Worm (Caenorhabditis elegans) whole organism, young adult: ENCODE results near the gene F41G3.6.
A peak's percentile ranks its signal among the peaks of the same experiment; 100 is the strongest.

Experiments used
- B0035.1 ChIP-seq: sonication (generic microtip); optimal IDR thresholded peaks from 2 replicates; lab custom pipeline; 2016; ENCODE audit warnings: missing genetic modification characterization, mild to moderate bottlenecking, missing compliant biosample characterization, missing genotype, missing genetic modification reagents
- B0261.1 ChIP-seq: sonication (generic microtip); optimal IDR thresholded peaks from 2 replicates; lab custom pipeline; 2016; ENCODE audit warnings: mild to moderate bottlenecking, missing genetic modification characterization, moderate library complexity, missing compliant biosample characterization
- B0336.3 ChIP-seq: fragments of 200-800 bp; sonication (Bioruptor generic); IDR thresholded peaks from 2 replicates; pipeline ENCODE4 v1.3.6; 2022; ENCODE audit warnings: missing genetic modification characterization, missing compliant biosample characterization
- F52B5.7 ChIP-seq: sonication (generic microtip); optimal IDR thresholded peaks from 2 replicates; lab custom pipeline; 2016; ENCODE audit warnings: mild to moderate bottlenecking, missing genetic modification characterization, missing compliant biosample characterization
- F57A8.1 ChIP-seq: fragments of 200-800 bp; sonication (Bioruptor generic); optimal IDR thresholded peaks from 2 replicates; lab custom pipeline; 2018; ENCODE audit warnings: mild to moderate bottlenecking, missing genetic modification characterization, moderate library complexity, missing compliant biosample characterization
- F57C9.4 ChIP-seq: sonication (generic microtip); optimal IDR thresholded peaks from 2 replicates; lab custom pipeline; 2017; ENCODE audit warnings: mild to moderate bottlenecking, missing genetic modification characterization, missing compliant biosample characterization
- K12H6.12 ChIP-seq: fragments of 200-800 bp; sonication (Bioruptor generic); optimal IDR thresholded peaks from 2 replicates; lab custom pipeline; 2018; ENCODE audit warnings: mild to moderate bottlenecking, missing genetic modification characterization, missing compliant biosample characterization
- Y53G8AR.9 ChIP-seq: fragments of 200-800 bp; sonication (Bioruptor generic); conservative IDR thresholded peaks from 2 replicates; pipeline ENCODE4 v1.3.6; 2022; ENCODE audit warnings: missing genetic modification reagents, missing genetic modification characterization, missing compliant biosample characterization
- aptf-3 ChIP-seq: fragments of 200-800 bp; sonication (Bioruptor generic); IDR thresholded peaks from 2 replicates; pipeline ENCODE4 v1.3.6; 2022; ENCODE audit warnings: missing genetic modification characterization, missing compliant biosample characterization
- atf-7 ChIP-seq: sonication (generic microtip); optimal IDR thresholded peaks from 2 replicates; lab custom pipeline; 2017; ENCODE audit warnings: mild to moderate bottlenecking, missing genetic modification characterization, missing compliant biosample characterization
- ccch-3 ChIP-seq: fragments of 200-800 bp; sonication (Bioruptor generic); optimal IDR thresholded peaks from 2 replicates; lab custom pipeline; 2018; ENCODE audit warnings: mild to moderate bottlenecking, missing genetic modification characterization, missing compliant biosample characterization
- ceh-40 ChIP-seq: fragments of 200-800 bp; sonication (Bioruptor generic); IDR thresholded peaks from 2 replicates; pipeline ENCODE4 v1.3.6; 2022; ENCODE audit warnings: missing genetic modification characterization, missing compliant biosample characterization
- ceh-91 ChIP-seq: fragments of 200-800 bp; sonication (Bioruptor generic); IDR thresholded peaks from 2 replicates; pipeline ENCODE4 v1.3.6; 2022; ENCODE audit warnings: missing genetic modification reagents, missing genetic modification characterization, missing compliant biosample characterization
- chd-7 ChIP-seq: sonication (generic microtip); optimal IDR thresholded peaks from 2 replicates; lab custom pipeline; 2016; ENCODE audit warnings: mild to moderate bottlenecking, missing genetic modification characterization, moderate library complexity, missing compliant biosample characterization
- dpff-1 ChIP-seq: sonication (generic microtip); optimal IDR thresholded peaks from 2 replicates; lab custom pipeline; 2017; ENCODE audit warnings: mild to moderate bottlenecking, missing genetic modification characterization, missing compliant biosample characterization
- fkh-3 ChIP-seq: sonication (generic microtip); optimal IDR thresholded peaks from 2 replicates; lab custom pipeline; 2016; ENCODE audit warnings: mild to moderate bottlenecking, missing genetic modification characterization, missing compliant biosample characterization
- hmg-1.2 ChIP-seq: fragments of 200-800 bp; sonication (Bioruptor generic); IDR thresholded peaks from 2 replicates; pipeline ENCODE4 v1.3.6; 2022; ENCODE audit warnings: missing genetic modification reagents, missing genetic modification characterization, missing compliant biosample characterization
- lag-1 ChIP-seq: fragments of 200-800 bp; sonication (Bioruptor generic); IDR thresholded peaks from 2 replicates; pipeline ENCODE4 v1.3.6; 2022; ENCODE audit warnings: missing genetic modification reagents, missing genetic modification characterization, missing compliant biosample characterization
- let-607 ChIP-seq, 2 experiments: fragments of 200-800 bp in 1 of 2; sonication (Bioruptor generic) in 1 of 2; sonication (generic microtip) in 1 of 2; optimal IDR thresholded peaks; 2 replicates each; lab custom pipeline; 2016 to 2018; ENCODE audit warnings: mild to moderate bottlenecking in 2 of 2, missing compliant biosample characterization in 2 of 2, missing genetic modification characterization in 2 of 2, moderate library complexity in 2 of 2, missing genotype in 1 of 2
- lin-26 ChIP-seq: fragments of 200-800 bp; sonication (Bioruptor generic); IDR thresholded peaks from 2 replicates; pipeline ENCODE4 v1.3.6; 2022; ENCODE audit warnings: missing genetic modification reagents, missing genetic modification characterization, missing compliant biosample characterization
- lir-1 ChIP-seq: fragments of 200-800 bp; sonication (Bioruptor generic); conservative IDR thresholded peaks from 2 replicates; pipeline ENCODE4 v1.3.6; 2022; ENCODE audit warnings: missing genetic modification reagents, missing genetic modification characterization, missing compliant biosample characterization
- madf-10 ChIP-seq: sonication (generic microtip); optimal IDR thresholded peaks from 2 replicates; lab custom pipeline; 2016; ENCODE audit warnings: mild to moderate bottlenecking, missing genetic modification characterization, missing compliant biosample characterization
- madf-3 ChIP-seq: fragments of 200-800 bp; sonication (Bioruptor generic); IDR thresholded peaks from 2 replicates; pipeline ENCODE4 v1.3.6; 2022; ENCODE audit warnings: missing genetic modification reagents, missing genetic modification characterization, missing compliant biosample characterization
- mxl-1 ChIP-seq: sonication (generic microtip); optimal IDR thresholded peaks from 2 replicates; lab custom pipeline; 2016; ENCODE audit warnings: missing genetic modification characterization, missing compliant biosample characterization
- nhr-80 ChIP-seq: sonication (generic microtip); optimal IDR thresholded peaks from 2 replicates; lab custom pipeline; 2016; ENCODE audit warnings: missing genetic modification characterization, missing compliant biosample characterization
- nhr-90 ChIP-seq: sonication (generic microtip); optimal IDR thresholded peaks from 2 replicates; lab custom pipeline; 2016; ENCODE audit warnings: missing genotype, mild to moderate bottlenecking, missing genetic modification characterization, missing compliant biosample characterization
- somi-1 ChIP-seq: fragments of 200-800 bp; sonication (Bioruptor generic); optimal IDR thresholded peaks from 2 replicates; lab custom pipeline; 2018; ENCODE audit warnings: mild to moderate bottlenecking, missing genetic modification characterization, missing compliant biosample characterization
- tbx-9 ChIP-seq: sonication (generic microtip); optimal IDR thresholded peaks from 2 replicates; lab custom pipeline; 2016; ENCODE audit warnings: borderline replicate concordance, missing genetic modification characterization, inconsistent platforms, missing compliant biosample characterization
- unc-130 ChIP-seq: sonication (generic microtip); optimal IDR thresholded peaks from 2 replicates; lab custom pipeline; 2016; ENCODE audit warnings: missing genetic modification reagents, missing genetic modification characterization, missing compliant biosample characterization
- zfh-2 ChIP-seq: fragments of 200-800 bp; sonication (Bioruptor generic); conservative IDR thresholded peaks from 2 replicates; pipeline ENCODE4 v1.3.6; 2022; ENCODE audit warnings: missing genetic modification reagents, missing genetic modification characterization, missing compliant biosample characterization
- zim-3 ChIP-seq: sonication (generic microtip); optimal IDR thresholded peaks from 2 replicates; lab custom pipeline; 2017; ENCODE audit warnings: mild to moderate bottlenecking, missing genetic modification characterization, moderate library complexity, missing compliant biosample characterization
- ztf-25 ChIP-seq: fragments of 200-800 bp; sonication (Bioruptor generic); IDR thresholded peaks from 2 replicates; pipeline ENCODE4 v1.3.6; 2022; ENCODE audit warnings: missing genetic modification reagents, missing genetic modification characterization, missing compliant biosample characterization

The F41G3.6 gene

ce11 chrII:6706552-6707091 lies 36.1 kb upstream of the F41G3.6 start:
- TF ChIP-seq unc-130 (GFP tag; lab: Kevin White, UChicago): no peak
- TF ChIP-seq atf-7 (tag; lab: Kevin White, UChicago): no peak
- TF ChIP-seq zfh-2 (GFP tag; lab: Robert Waterston, UW): no peak
- TF ChIP-seq madf-3 (GFP tag; lab: Robert Waterston, UW): no peak
- no peak for TF ChIP-seq lag-1 (GFP tag; lab: Robert Waterston, UW)
- TF ChIP-seq F52B5.7: no peak
- no peak for TF ChIP-seq F57C9.4 (tag; lab: Kevin White, UChicago)
- TF ChIP-seq lin-26: no peak
- no peak for TF ChIP-seq fkh-3 (tag; lab: Kevin White, UChicago)
- TF ChIP-seq F57A8.1 (GFP tag; lab: Kevin White, UChicago): no peak
- no peak for TF ChIP-seq ceh-91
- no peak for TF ChIP-seq nhr-90
- no peak for TF ChIP-seq B0261.1
- TF ChIP-seq tbx-9: no peak
- no peak for TF ChIP-seq let-607 (tag; optimal IDR thresholded peaks at IDR 0.05; lab: Kevin White, UChicago)

DNA sequence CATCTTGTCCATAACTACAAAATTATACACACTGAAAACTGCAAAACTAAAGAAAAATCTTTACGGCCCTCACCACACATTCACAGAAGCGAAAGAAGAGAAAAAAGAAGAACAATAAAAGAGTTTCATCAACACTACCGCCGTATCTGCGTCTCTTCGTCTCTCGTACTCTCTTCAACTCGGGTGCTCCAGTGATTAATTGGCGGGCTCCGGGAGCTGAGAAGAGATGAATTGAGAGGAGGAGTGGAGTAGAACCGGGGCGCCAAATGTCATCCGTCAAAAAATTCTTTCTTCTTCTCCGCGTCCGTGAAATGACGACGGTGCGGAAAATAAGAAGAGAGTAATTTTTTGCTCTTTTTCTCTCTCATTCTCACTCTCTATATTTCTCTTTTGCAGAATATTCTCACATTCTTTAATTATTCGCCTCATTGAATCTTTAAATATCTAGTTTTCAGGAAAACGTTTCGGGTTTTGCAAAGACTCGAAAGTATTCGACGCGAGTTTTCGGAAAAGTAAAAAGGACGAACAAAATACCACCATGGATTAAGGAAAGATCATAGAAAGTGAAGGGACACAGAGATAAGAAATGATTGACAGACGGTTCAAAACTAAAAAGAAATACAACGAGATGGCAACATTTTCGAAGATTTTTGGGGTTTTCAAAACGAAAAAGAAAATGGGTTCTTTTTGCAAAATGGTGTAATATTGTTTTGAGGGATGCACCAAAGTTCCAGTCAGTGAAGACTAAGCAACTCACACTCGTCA lies 35.0 kb upstream of the F41G3.6 start:
- peak; percentile 51; the same call in 1 of the 2 replicates for TF ChIP-seq hmg-1.2 (GFP tag; lab: Robert Waterston, UW)
- peak; percentile 21 for TF ChIP-seq somi-1
- no peak for TF ChIP-seq K12H6.12
- no peak for TF ChIP-seq B0336.3 (GFP tag; lab: Robert Waterston, UW)

DNA sequence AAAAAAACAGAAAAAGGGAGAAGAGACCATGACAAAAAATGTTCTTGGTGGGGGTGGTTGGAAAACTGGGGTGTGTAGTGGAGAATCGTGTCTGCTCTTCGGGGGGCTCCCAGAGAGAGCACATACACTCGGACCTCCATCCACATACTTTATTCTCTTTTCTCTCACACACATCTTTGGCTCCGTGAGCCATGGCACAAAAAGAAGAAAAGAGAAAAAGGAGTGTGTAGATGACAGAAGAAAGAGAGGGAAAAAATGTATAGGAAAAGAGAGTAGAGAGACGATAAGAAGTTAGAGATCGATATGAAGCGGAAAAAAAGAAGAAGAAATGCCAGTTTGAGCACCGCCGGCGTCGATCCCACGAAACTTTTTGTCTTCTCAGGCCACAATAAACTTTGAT lies 33.7 kb upstream of the F41G3.6 start:
- TF ChIP-seq hmg-1.2 (GFP tag; lab: Robert Waterston, UW): 0 out of 2 replicates have a peak, but pooled peaks have one; percentile 17
- no peak for TF ChIP-seq lag-1 (GFP tag; lab: Robert Waterston, UW)
- no peak for TF ChIP-seq zim-3 (tag; lab: Kevin White, UChicago)
- TF ChIP-seq B0035.1 (tag; lab: Kevin White, UChicago): no peak
- no peak for TF ChIP-seq ceh-40
- peak; percentile 26; the same call in 1 of the 2 replicates for TF ChIP-seq zfh-2 (GFP tag; lab: Robert Waterston, UW)
- no peak for TF ChIP-seq Y53G8AR.9 (GFP tag; lab: Robert Waterston, UW)
- no peak for TF ChIP-seq chd-7 (tag; lab: Kevin White, UChicago)
- no peak for TF ChIP-seq ccch-3 (GFP tag; lab: Kevin White, UChicago)
- no peak for TF ChIP-seq mxl-1 (tag; lab: Kevin White, UChicago)
- no peak for TF ChIP-seq nhr-80 (tag; lab: Kevin White, UChicago)
- TF ChIP-seq madf-10 (tag; lab: Kevin White, UChicago): no peak

DNA sequence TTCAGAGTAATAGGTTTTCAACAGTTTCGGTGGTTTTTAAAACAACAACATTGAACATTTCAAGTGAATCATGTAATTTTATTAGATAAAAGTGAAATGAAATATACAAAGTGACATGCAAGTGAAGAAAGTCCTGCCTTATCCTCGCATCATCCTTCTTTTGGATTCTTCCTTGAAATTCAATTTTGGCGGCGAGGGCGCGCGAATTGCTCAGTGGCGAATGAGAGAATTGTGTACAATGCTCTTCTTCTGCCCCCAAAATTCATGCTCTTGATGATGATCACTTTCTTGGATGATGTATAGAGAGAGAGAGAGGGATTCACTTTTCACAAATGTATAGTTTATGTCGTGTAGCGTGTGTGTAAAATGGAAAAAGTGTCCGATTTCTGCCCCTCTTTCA lies 33.0 kb upstream of the F41G3.6 start:
- no peak for TF ChIP-seq lir-1 (GFP tag; lab: Robert Waterston, UW)
- no peak for TF ChIP-seq chd-7 (tag; lab: Kevin White, UChicago)
- no peak for TF ChIP-seq ztf-25
- no peak for TF ChIP-seq dpff-1 (tag; lab: Kevin White, UChicago)
- no peak for TF ChIP-seq aptf-3 (GFP tag; lab: Robert Waterston, UW)
